Worm (Caenorhabditis elegans) whole organism, midembryonic: ENCODE data around the gene C11H1.9.

Source experiments
- T22C8.4 ChIP-seq: fragments of 200-800 bp; sonication (Bioruptor generic); IDR thresholded peaks from 2 replicates; pipeline ENCODE4 v1.3.6; 2022; ENCODE audit warnings: missing genetic modification characterization, missing compliant biosample characterization
- cog-1 ChIP-seq: sonication (generic microtip); optimal IDR thresholded peaks from 2 replicates; lab custom pipeline; 2016; ENCODE audit warnings: missing genetic modification characterization, missing compliant biosample characterization
- flt-1 ChIP-seq: fragments of 200-800 bp; sonication (Bioruptor generic); IDR thresholded peaks from 2 replicates; pipeline ENCODE4 v1.3.6; 2022; ENCODE audit warnings: missing genetic modification characterization, missing compliant biosample characterization
- klf-2 ChIP-seq: fragments of 200-800 bp; sonication (Bioruptor generic); conservative IDR thresholded peaks from 2 replicates; pipeline ENCODE4 v1.3.6; 2022; ENCODE audit warnings: missing genetic modification reagents, missing genetic modification characterization, missing compliant biosample characterization
- med-1 ChIP-seq: sonication (generic microtip); optimal IDR thresholded peaks from 2 replicates; lab custom pipeline; 2017; ENCODE audit warnings: missing genetic modification characterization, mild to moderate bottlenecking, missing compliant biosample characterization, antibody characterized with exemption, missing genetic modification reagents; ENCODE audit not compliant: insufficient read depth
- ref-1 ChIP-seq: fragments of 200-800 bp; sonication (Bioruptor generic); conservative IDR thresholded peaks from 2 replicates; pipeline ENCODE4 v1.3.6; 2022; ENCODE audit warnings: missing genetic modification reagents, missing genetic modification characterization, missing compliant biosample characterization
- tab-1 ChIP-seq: fragments of 200-800 bp; sonication (Bioruptor generic); IDR thresholded peaks from 2 replicates; pipeline ENCODE4 v1.3.6; 2022; ENCODE audit warnings: missing genetic modification characterization, missing compliant biosample characterization
- ztf-23 ChIP-seq: fragments of 200-800 bp; sonication (Bioruptor generic); IDR thresholded peaks from 2 replicates; pipeline ENCODE4 v1.3.6; 2022; ENCODE audit warnings: missing genetic modification reagents, missing genetic modification characterization, missing compliant biosample characterization
- ztf-29 ChIP-seq: fragments of 200-800 bp; sonication (Bioruptor generic); IDR thresholded peaks from 2 replicates; pipeline ENCODE4 v1.3.6; 2022; ENCODE audit warnings: missing genetic modification reagents, missing genetic modification characterization, missing compliant biosample characterization

C11H1.9 gene

ce11 chrX:14289993-14290392 lies 30.2 kb downstream of the C11H1.9 start:
- no peak for TF ChIP-seq ztf-29 (GFP tag; lab: Robert Waterston, UW)
- TF ChIP-seq T22C8.4 (GFP tag; lab: Robert Waterston, UW), result no peak
- no peak for TF ChIP-seq cog-1 (tag; lab: Kevin White, UChicago)
- TF ChIP-seq tab-1 (GFP tag; lab: Robert Waterston, UW), result no peak
- no peak for TF ChIP-seq ref-1 (GFP tag; lab: Robert Waterston, UW)
- TF ChIP-seq ztf-23 (GFP tag; lab: Robert Waterston, UW), result no peak
- no peak for TF ChIP-seq flt-1 (GFP tag; lab: Robert Waterston, UW)
- TF ChIP-seq med-1, result no peak
- TF ChIP-seq klf-2 (GFP tag; lab: Robert Waterston, UW), result no peak

- TF ChIP-seq klf-2 (GFP tag; lab: Robert Waterston, UW) (no peak), ztf-29 (GFP tag; lab: Robert Waterston, UW) (no peak), flt-1 (GFP tag; lab: Robert Waterston, UW) (no peak), med-1 (no peak), cog-1 (tag; lab: Kevin White, UChicago) (no peak)
Observed at ce11 chrX:14287888-14288287, 32.3 kb downstream of the C11H1.9 start.

ce11 chrX:14281526-14281925 lies 38.7 kb downstream of the C11H1.9 start, which contains the start of gene E02H4.2:
TSS of gene E02H4.2 (minus strand) at chrX:14281626.
- no peak for TF ChIP-seq flt-1 (GFP tag; lab: Robert Waterston, UW)
- no peak for TF ChIP-seq ref-1 (GFP tag; lab: Robert Waterston, UW)
- TF ChIP-seq tab-1 (GFP tag; lab: Robert Waterston, UW), result no peak
- TF ChIP-seq ztf-23 (GFP tag; lab: Robert Waterston, UW), result no peak
- no peak for TF ChIP-seq cog-1 (tag; lab: Kevin White, UChicago)
- TF ChIP-seq klf-2 (GFP tag; lab: Robert Waterston, UW), result no peak
- TF ChIP-seq ztf-29 (GFP tag; lab: Robert Waterston, UW), result no peak
- TF ChIP-seq T22C8.4 (GFP tag; lab: Robert Waterston, UW), result no peak
- TF ChIP-seq med-1, result no peak
